Fruit fly (Drosophila melanogaster) whole organism, embryonic: ENCODE measurements around the gene RpL8.

Experiments used
- Atf3 ChIP-seq: fragments of 200-800 bp; sonication (Bioruptor generic); optimal IDR thresholded peaks from 3 replicates; lab custom pipeline; 2016; ENCODE audit warnings: missing biosample characterization, missing genetic modification characterization
- BtbVII ChIP-seq: fragments of 200-800 bp; sonication (Bioruptor generic); optimal IDR thresholded peaks from 3 replicates; lab custom pipeline; 2017; ENCODE audit warnings: missing biosample characterization, mild to moderate bottlenecking, missing genetic modification characterization
- CG10267 ChIP-seq: fragments of 200-800 bp; sonication (Bioruptor generic); optimal IDR thresholded peaks from 2 replicates; lab custom pipeline; 2018; ENCODE audit warnings: missing biosample characterization, mild to moderate bottlenecking, missing genetic modification characterization, moderate library complexity
- CG12391 ChIP-seq: fragments of 200-800 bp; sonication (Bioruptor generic); optimal IDR thresholded peaks from 3 replicates; lab custom pipeline; 2018; ENCODE audit warnings: missing biosample characterization, mild to moderate bottlenecking, missing genetic modification characterization, moderate library complexity
- CG12744 ChIP-seq: fragments of 200-800 bp; sonication (Bioruptor generic); optimal IDR thresholded peaks from 2 replicates; lab custom pipeline; 2016; ENCODE audit warnings: missing biosample characterization, missing genetic modification characterization
- CG13287 ChIP-seq: fragments of 200-800 bp; sonication (Bioruptor generic); IDR thresholded peaks from 2 replicates; pipeline ENCODE4 v1.3.6; 2022; ENCODE audit warnings: missing biosample characterization, missing genetic modification characterization; ENCODE audit not compliant: partially characterized antibody
- CG14667 ChIP-seq: fragments of 200-800 bp; sonication (Bioruptor generic); IDR thresholded peaks from 2 replicates; pipeline ENCODE4 v1.3.6; 2022; ENCODE audit warnings: missing biosample characterization, missing genetic modification characterization
- CG1529 ChIP-seq: fragments of 200-800 bp; sonication (Bioruptor generic); optimal IDR thresholded peaks from 3 replicates; lab custom pipeline; 2018; ENCODE audit warnings: missing biosample characterization, missing genetic modification characterization
- CG18619 ChIP-seq: fragments of 200-800 bp; sonication (Bioruptor generic); optimal IDR thresholded peaks from 3 replicates; lab custom pipeline; 2017; ENCODE audit warnings: missing biosample characterization, mild to moderate bottlenecking, missing genetic modification characterization
- CG30020 ChIP-seq: fragments of 200-800 bp; optimal IDR thresholded peaks from 2 replicates; lab custom pipeline; 2019; ENCODE audit warnings: missing biosample characterization, mild to moderate bottlenecking, missing genetic modification characterization, moderate library complexity
- CG30403 ChIP-seq: fragments of 200-800 bp; sonication (Bioruptor generic); optimal IDR thresholded peaks from 3 replicates; lab custom pipeline; 2016; ENCODE audit warnings: missing biosample characterization, missing genetic modification characterization
- CG32767 ChIP-seq: fragments of 200-800 bp; sonication (Bioruptor generic); IDR thresholded peaks from 2 replicates; pipeline ENCODE4 v1.3.6; 2022; ENCODE audit warnings: missing biosample characterization, missing genetic modification characterization
- CG34376 ChIP-seq: fragments of 200-800 bp; sonication (Bioruptor generic); optimal IDR thresholded peaks from 2 replicates; lab custom pipeline; 2018; ENCODE audit warnings: missing biosample characterization, mild to moderate bottlenecking, missing genetic modification characterization
- CG4404 ChIP-seq: fragments of 200-800 bp; sonication (Bioruptor generic); IDR thresholded peaks from 2 replicates; pipeline ENCODE4 v1.3.6; 2022; ENCODE audit warnings: missing biosample characterization, missing genetic modification characterization
- CG4820 ChIP-seq: fragments of 200-800 bp; sonication (Bioruptor generic); optimal IDR thresholded peaks from 3 replicates; lab custom pipeline; 2016; ENCODE audit warnings: missing biosample characterization, missing genetic modification characterization
- CG5953 ChIP-seq: fragments of 200-800 bp; sonication (Bioruptor generic); IDR thresholded peaks from 2 replicates; pipeline ENCODE4 v1.3.6; 2022; ENCODE audit warnings: missing biosample characterization, missing genetic modification characterization
- CG7928 ChIP-seq: fragments of 200-800 bp; sonication (Bioruptor generic); optimal IDR thresholded peaks from 2 replicates; lab custom pipeline; 2017; ENCODE audit warnings: missing biosample characterization, mild to moderate bottlenecking, missing genetic modification characterization
- CG8089 ChIP-seq: fragments of 200-800 bp; sonication (Bioruptor generic); optimal IDR thresholded peaks from 3 replicates; lab custom pipeline; 2016; ENCODE audit warnings: missing biosample characterization, missing genetic modification characterization
- CG9876 ChIP-seq: fragments of 200-800 bp; sonication (Bioruptor generic); optimal IDR thresholded peaks from 2 replicates; lab custom pipeline; 2016; ENCODE audit warnings: missing biosample characterization, missing genetic modification characterization
- Doc3 ChIP-seq: fragments of 200-800 bp; sonication (Bioruptor generic); IDR thresholded peaks from 3 replicates; pipeline ENCODE4 v1.3.6; 2022; ENCODE audit warnings: missing biosample characterization, missing genetic modification characterization; ENCODE audit not compliant: partially characterized antibody
- Eip74EF ChIP-seq, 2 experiments: fragments of 200-800 bp in 1 of 2; fragments of >200 bp in 1 of 2; sonication (Bioruptor generic) in 1 of 2; optimal IDR thresholded peaks; 2 replicates each; lab custom pipeline; 2017 to 2019; ENCODE audit warnings: missing biosample characterization in 2 of 2, missing genetic modification characterization in 2 of 2, mild to moderate bottlenecking in 1 of 2, moderate library complexity in 1 of 2
- Ets65A ChIP-seq: fragments of 200-800 bp; sonication (Bioruptor generic); peaks from one replicate; lab custom pipeline; 2016; ENCODE audit warnings: missing biosample characterization, missing genetic modification characterization
- HLH3B ChIP-seq: fragments of 200-800 bp; sonication (Bioruptor generic); IDR thresholded peaks from 2 replicates; pipeline ENCODE4 v1.3.6; 2022; ENCODE audit warnings: missing biosample characterization, missing genetic modification characterization
- Hmr ChIP-seq: fragments of 200-800 bp; sonication (Bioruptor generic); optimal IDR thresholded peaks from 3 replicates; lab custom pipeline; 2017; ENCODE audit warnings: mild to moderate bottlenecking, missing biosample characterization, missing genetic modification reagents, missing genetic modification characterization
- Hsf ChIP-seq: fragments of 200-800 bp; sonication (Bioruptor generic); optimal IDR thresholded peaks from 3 replicates; lab custom pipeline; 2016; ENCODE audit warnings: missing biosample characterization, missing genetic modification characterization
- MTF-1 ChIP-seq: fragments of 200-800 bp; sonication (Bioruptor generic); optimal IDR thresholded peaks from 2 replicates; lab custom pipeline; 2018; ENCODE audit warnings: missing biosample characterization, mild to moderate bottlenecking, missing genetic modification characterization, borderline replicate concordance
- NC2α ChIP-seq: fragments of 200-800 bp; sonication (Bioruptor generic); optimal IDR thresholded peaks from 2 replicates; lab custom pipeline; 2016; ENCODE audit warnings: missing biosample characterization, missing genetic modification characterization
- Nf-YA ChIP-seq: fragments of 200-800 bp; sonication (Bioruptor generic); IDR thresholded peaks from 2 replicates; pipeline ENCODE4 v1.3.6; 2022; ENCODE audit warnings: missing biosample characterization, missing genetic modification characterization
- Scr ChIP-seq: fragments of 200-800 bp; sonication (Bioruptor generic); IDR thresholded peaks from 2 replicates; pipeline ENCODE4 v1.3.6; 2022; ENCODE audit warnings: missing biosample characterization, missing genetic modification characterization; ENCODE audit not compliant: partially characterized antibody
- Side ChIP-seq: fragments of 200-800 bp; sonication (Bioruptor generic); optimal IDR thresholded peaks from 2 replicates; lab custom pipeline; 2016; ENCODE audit warnings: missing biosample characterization, missing genetic modification characterization
- ato ChIP-seq: fragments of 200-800 bp; sonication (Bioruptor generic); IDR thresholded peaks from 2 replicates; pipeline ENCODE4 v1.3.6; 2022; ENCODE audit warnings: missing biosample characterization, missing genetic modification characterization; ENCODE audit not compliant: partially characterized antibody
- br ChIP-seq: fragments of >200 bp; optimal IDR thresholded peaks from 2 replicates; lab custom pipeline; 2017
- cad ChIP-seq: fragments of >200 bp; optimal IDR thresholded peaks from 2 replicates; lab custom pipeline; 2017; ENCODE audit warnings: missing biosample characterization, missing genetic modification characterization
- ci ChIP-seq: fragments of 200-800 bp; sonication (Bioruptor generic); IDR thresholded peaks from 3 replicates; pipeline ENCODE4 v1.3.6; 2022; ENCODE audit warnings: missing biosample characterization, missing genetic modification characterization
- exex ChIP-seq: fragments of 200-800 bp; sonication (Bioruptor generic); optimal IDR thresholded peaks from 4 replicates; lab custom pipeline; 2018; ENCODE audit warnings: missing biosample characterization, mild to moderate bottlenecking, missing genetic modification characterization, moderate library complexity
- ham ChIP-seq: fragments of 200-800 bp; sonication (Bioruptor generic); IDR thresholded peaks from 2 replicates; pipeline ENCODE4 v1.3.6; 2022; ENCODE audit warnings: missing biosample characterization, missing genetic modification characterization
- hbn ChIP-seq: fragments of 200-800 bp; sonication (Bioruptor generic); IDR thresholded peaks from 2 replicates; pipeline ENCODE4 v1.3.6; 2022; ENCODE audit warnings: missing biosample characterization, missing genetic modification characterization; ENCODE audit not compliant: partially characterized antibody
- hkb ChIP-seq, 2 experiments: fragments of 200-800 bp in 1 of 2; fragments of >200 bp in 1 of 2; sonication (Bioruptor generic) in 1 of 2; IDR thresholded peaks in 1 of 2; optimal IDR thresholded peaks in 1 of 2; 2 replicates each; pipeline versions ENCODE4 v1.3.6 to Lab custom; 2017 to 2022; ENCODE audit warnings: missing biosample characterization in 1 of 2, missing genetic modification characterization in 1 of 2
- lmd ChIP-seq: fragments of 200-800 bp; sonication (Bioruptor generic); IDR thresholded peaks from 2 replicates; pipeline ENCODE4 v1.3.6; 2022; ENCODE audit warnings: missing biosample characterization, missing genetic modification characterization
- luna ChIP-seq: fragments of 200-800 bp; sonication (Bioruptor generic); optimal IDR thresholded peaks from 2 replicates; lab custom pipeline; 2016; ENCODE audit warnings: missing biosample characterization, missing genetic modification characterization
- nmo ChIP-seq: fragments of 200-800 bp; sonication (Bioruptor generic); optimal IDR thresholded peaks from 2 replicates; lab custom pipeline; 2018; ENCODE audit warnings: missing biosample characterization, mild to moderate bottlenecking, missing genetic modification characterization, moderate library complexity
- onecut ChIP-seq: fragments of 200-800 bp; sonication (Bioruptor generic); IDR thresholded peaks from 2 replicates; pipeline ENCODE4 v1.3.6; 2022; ENCODE audit warnings: missing biosample characterization, missing genetic modification characterization
- prd ChIP-seq, 3 experiments: fragments of >200 bp in 2 of 3; fragments of 200-800 bp in 1 of 3; sonication (Bioruptor generic) in 1 of 3; optimal IDR thresholded peaks in 2 of 3; IDR thresholded peaks in 1 of 3; 2 replicates in 2 of 3; 3 replicates in 1 of 3; pipeline versions ENCODE4 v1.3.6 to Lab custom; 2017 to 2022; ENCODE audit warnings: missing biosample characterization in 1 of 3, missing genetic modification characterization in 1 of 3
- pzg ChIP-seq: fragments of 200-800 bp; sonication (Bioruptor generic); optimal IDR thresholded peaks from 3 replicates; lab custom pipeline; 2018; ENCODE audit warnings: missing biosample characterization, mild to moderate bottlenecking, missing genetic modification characterization, moderate library complexity
- scrt ChIP-seq: fragments of 200-800 bp; sonication (Bioruptor generic); optimal IDR thresholded peaks from 2 replicates; lab custom pipeline; 2018; ENCODE audit warnings: missing biosample characterization, mild to moderate bottlenecking, missing genetic modification characterization, moderate library complexity
- shn ChIP-seq: fragments of 200-800 bp; sonication (Bioruptor generic); optimal IDR thresholded peaks from 3 replicates; lab custom pipeline; 2016; ENCODE audit warnings: missing biosample characterization, missing genetic modification characterization
- sob ChIP-seq: fragments of 200-800 bp; sonication (Bioruptor generic); IDR thresholded peaks from 2 replicates; pipeline ENCODE4 v1.3.6; 2022; ENCODE audit warnings: missing biosample characterization, missing genetic modification characterization
- sr ChIP-seq: fragments of 200-800 bp; sonication (Bioruptor generic); IDR thresholded peaks from 3 replicates; pipeline ENCODE4 v1.3.6; 2022; ENCODE audit warnings: missing biosample characterization, missing genetic modification characterization
- tup ChIP-seq: fragments of 200-800 bp; sonication (Bioruptor generic); optimal IDR thresholded peaks from 2 replicates; lab custom pipeline; 2016; ENCODE audit warnings: missing biosample characterization, mild to moderate bottlenecking, missing genetic modification characterization, moderate library complexity
- zfh2 ChIP-seq: fragments of 200-800 bp; sonication (Bioruptor generic); optimal IDR thresholded peaks from 2 replicates; lab custom pipeline; 2016; ENCODE audit warnings: missing biosample characterization, missing genetic modification characterization

Gene RpL8

DNA sequence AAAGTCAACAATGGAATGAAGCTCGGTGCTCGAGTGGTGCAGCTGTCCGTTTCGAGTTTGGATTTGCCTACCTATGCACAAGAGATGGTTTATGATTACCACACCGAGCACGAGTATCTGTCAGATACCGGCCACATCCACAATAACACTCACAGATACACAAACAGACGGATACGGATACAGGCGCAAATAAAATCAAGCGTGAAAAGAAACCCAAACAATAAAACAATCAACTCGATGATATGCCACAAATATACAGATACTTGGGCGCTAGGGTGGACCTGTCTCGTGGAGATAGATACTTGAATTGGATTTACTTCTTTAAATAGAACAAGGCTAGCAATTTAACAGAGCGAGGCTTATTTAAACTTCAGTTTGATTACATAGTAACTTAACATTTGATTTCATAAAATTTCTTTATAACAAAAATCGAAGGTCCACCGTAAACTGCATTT, 17.0 kb upstream of the RpL8 start (continued):
- TF ChIP-seq CG10267 (tag; lab: Kevin White, UChicago), result peak; percentile 34
- no peak for TF ChIP-seq ato (GFP tag; lab: Robert Waterston, UW)
- no peak for TF ChIP-seq ham (GFP tag; lab: Robert Waterston, UW)
- TF ChIP-seq CG9876, result no peak
- TF ChIP-seq br (lab: Kevin White, UChicago), result no peak
- TF ChIP-seq CG4404, result no peak
- TF ChIP-seq CG18619, result no peak
- TF ChIP-seq CG12744, result peak; percentile 44
- TF ChIP-seq CG30020 (tag; lab: Kevin White, UChicago), result no peak
- TF ChIP-seq luna, result no peak
- no peak for TF ChIP-seq CG13287
- TF ChIP-seq nmo (GFP tag; lab: Kevin White, UChicago), result peak; percentile 6
- TF ChIP-seq exex, result peak; percentile 8
- TF ChIP-seq CG32767, result 0 out of 2 replicates have a peak, but pooled peaks have one; percentile 52
- peak; percentile 36 for TF ChIP-seq CG30403 (GFP tag; lab: Kevin White, UChicago)
- 0 out of 2 replicates have a peak, but pooled peaks have one; percentile 12 for TF ChIP-seq Nf-YA
- TF ChIP-seq Hsf (GFP tag; lab: Kevin White, UChicago), result peak; percentile 32
- TF ChIP-seq zfh2 (GFP tag; lab: Kevin White, UChicago), result no peak
- TF ChIP-seq scrt (GFP tag; lab: Kevin White, UChicago), result no peak
- TF ChIP-seq Atf3, result no peak
- TF ChIP-seq pzg (GFP tag; lab: Kevin White, UChicago), result no peak
- TF ChIP-seq Side, result no peak
- TF ChIP-seq CG12391 (tag; lab: Kevin White, UChicago), result peak; percentile 60
- no peak for TF ChIP-seq CG34376
- no peak for TF ChIP-seq sob
- peak; percentile 10 for TF ChIP-seq CG4820 (GFP tag; lab: Kevin White, UChicago)
- no peak for TF ChIP-seq cad (GFP tag; lab: Kevin White, UChicago)
- TF ChIP-seq shn (GFP tag; lab: Kevin White, UChicago), result no peak
- peak; percentile 6 for TF ChIP-seq CG8089 (GFP tag; lab: Kevin White, UChicago)
- no peak for TF ChIP-seq CG7928
- TF ChIP-seq Hmr (GFP tag; lab: Kevin White, UChicago), result peak; percentile 29
- TF ChIP-seq Eip74EF (GFP tag; optimal IDR thresholded peaks at IDR 0.05; lab: Kevin White, UChicago), result peak in 1 of 2 experiments; percentile 38
- no peak for TF ChIP-seq tup (GFP tag; lab: Kevin White, UChicago)
- peak; percentile 85 for TF ChIP-seq ci (GFP tag; lab: Robert Waterston, UW)
- no peak for TF ChIP-seq NC2α (GFP tag; lab: Kevin White, UChicago)
- no peak for TF ChIP-seq CG5953
- no peak for TF ChIP-seq CG14667 (GFP tag; lab: Robert Waterston, UW)
- TF ChIP-seq Scr, result no peak
- TF ChIP-seq lmd (GFP tag; lab: Robert Waterston, UW), result no peak
- peak; percentile 27 for TF ChIP-seq BtbVII
- TF ChIP-seq Doc3, result no peak
- peak; percentile 52; the same call in 1 of the 2 replicates for TF ChIP-seq HLH3B (GFP tag; lab: Robert Waterston, UW)
- peak; percentile 24 for TF ChIP-seq CG1529 (GFP tag; lab: Kevin White, UChicago)
- TF ChIP-seq MTF-1 (GFP tag; lab: Kevin White, UChicago), result no peak
- no peak for TF ChIP-seq Ets65A
- TF ChIP-seq onecut (GFP tag; lab: Robert Waterston, UW), result no peak
- TF ChIP-seq sr (GFP tag; lab: Robert Waterston, UW), result no peak
- TF ChIP-seq hkb (optimal IDR thresholded peaks at IDR 0.05; lab: Kevin White, UChicago), result no peak
- TF ChIP-seq hkb (GFP tag; IDR thresholded peaks at IDR 0.05; lab: Robert Waterston, UW), result peak; percentile 78
- TF ChIP-seq hbn (GFP tag; lab: Robert Waterston, UW), result no peak
- no peak for TF ChIP-seq prd (optimal IDR thresholded peaks at IDR 0.05; lab: Kevin White, UChicago)
- TF ChIP-seq prd (GFP tag; IDR thresholded peaks at IDR 0.05; lab: Robert Waterston, UW), result no peak
